Fruit fly (Drosophila melanogaster) whole organism, embryonic: ENCODE results near the gene Zaf1.
A peak's percentile ranks its signal among the peaks of the same experiment; 100 is the strongest.

ENCODE experiments used
- Atf3 ChIP-seq: fragments of 200-800 bp; sonication (Bioruptor generic); optimal IDR thresholded peaks from 3 replicates; lab custom pipeline; 2016; ENCODE audit warnings: missing biosample characterization, missing genetic modification characterization
- CG10366 ChIP-seq: fragments of 200-800 bp; sonication (Bioruptor generic); IDR thresholded peaks from 2 replicates; pipeline ENCODE4 v1.3.6; 2022; ENCODE audit warnings: missing biosample characterization, missing genetic modification characterization
- CG11723 ChIP-seq: fragments of 200-800 bp; sonication (Bioruptor generic); optimal IDR thresholded peaks from 2 replicates; lab custom pipeline; 2017; ENCODE audit warnings: missing biosample characterization, mild to moderate bottlenecking, missing genetic modification characterization
- CG12659 ChIP-seq: fragments of 200-800 bp; sonication (Bioruptor generic); optimal IDR thresholded peaks from 3 replicates; lab custom pipeline; 2017; ENCODE audit warnings: mild to moderate bottlenecking, missing biosample characterization, missing genetic modification reagents, missing genetic modification characterization
- CG13123 ChIP-seq: fragments of 200-800 bp; sonication (Bioruptor generic); optimal IDR thresholded peaks from 2 replicates; lab custom pipeline; 2016; ENCODE audit warnings: missing biosample characterization, missing genetic modification characterization
- CG17385 ChIP-seq: fragments of 200-800 bp; sonication (Bioruptor generic); optimal IDR thresholded peaks from 3 replicates; lab custom pipeline; 2018; ENCODE audit warnings: missing biosample characterization, mild to moderate bottlenecking, missing genetic modification characterization
- CG17612 ChIP-seq: fragments of 200-800 bp; sonication (Bioruptor generic); IDR thresholded peaks from 2 replicates; pipeline ENCODE4 v1.3.6; 2022; ENCODE audit warnings: missing biosample characterization, missing genetic modification characterization
- CG17802 ChIP-seq: fragments of 200-800 bp; sonication (Bioruptor generic); optimal IDR thresholded peaks from 2 replicates; lab custom pipeline; 2018; ENCODE audit warnings: missing biosample characterization, mild to moderate bottlenecking, missing genetic modification characterization, moderate library complexity
- CG18262 ChIP-seq: fragments of 200-800 bp; optimal IDR thresholded peaks from 3 replicates; lab custom pipeline; 2019; ENCODE audit warnings: missing biosample characterization, mild to moderate bottlenecking, missing genetic modification characterization, moderate library complexity
- CG1832 ChIP-seq: fragments of 200-800 bp; sonication (Bioruptor generic); optimal IDR thresholded peaks from 2 replicates; lab custom pipeline; 2017; ENCODE audit warnings: missing biosample characterization, mild to moderate bottlenecking, missing genetic modification characterization, inconsistent platforms
- CG2712 ChIP-seq: fragments of 200-800 bp; optimal IDR thresholded peaks from 3 replicates; lab custom pipeline; 2019; ENCODE audit warnings: missing biosample characterization, mild to moderate bottlenecking, missing genetic modification characterization, moderate library complexity
- CG31441 ChIP-seq: fragments of 200-800 bp; sonication (Bioruptor generic); IDR thresholded peaks from 2 replicates; pipeline ENCODE4 v1.3.6; 2022; ENCODE audit warnings: missing biosample characterization, missing genetic modification characterization
- CG3847 ChIP-seq: fragments of 200-800 bp; sonication (Bioruptor generic); IDR thresholded peaks from 2 replicates; pipeline ENCODE4 v1.3.6; 2022; ENCODE audit warnings: missing biosample characterization, missing genetic modification characterization
- CG3995 ChIP-seq: fragments of 200-800 bp; sonication (Bioruptor generic); optimal IDR thresholded peaks from 3 replicates; lab custom pipeline; 2016; ENCODE audit warnings: missing biosample characterization, missing genetic modification characterization
- CG4854 ChIP-seq: fragments of 200-800 bp; sonication (Bioruptor generic); optimal IDR thresholded peaks from 2 replicates; lab custom pipeline; 2016; ENCODE audit warnings: missing biosample characterization, missing genetic modification characterization, inconsistent platforms
- Dbx ChIP-seq: fragments of 200-800 bp; sonication (Bioruptor generic); IDR thresholded peaks from 3 replicates; pipeline ENCODE4 v1.3.6; 2022; ENCODE audit warnings: missing biosample characterization, missing genetic modification characterization
- Dek ChIP-seq: fragments of 200-800 bp; sonication (Bioruptor generic); optimal IDR thresholded peaks from 3 replicates; lab custom pipeline; 2019; ENCODE audit warnings: missing biosample characterization, mild to moderate bottlenecking, missing genetic modification characterization, moderate library complexity
- Doc2 ChIP-seq: fragments of 200-800 bp; sonication (Bioruptor generic); IDR thresholded peaks from 2 replicates; pipeline ENCODE4 v1.3.6; 2022; ENCODE audit warnings: missing biosample characterization, missing genetic modification characterization
- Doc3 ChIP-seq: fragments of 200-800 bp; sonication (Bioruptor generic); IDR thresholded peaks from 3 replicates; pipeline ENCODE4 v1.3.6; 2022; ENCODE audit warnings: missing biosample characterization, missing genetic modification characterization; ENCODE audit not compliant: partially characterized antibody
- E2f2 ChIP-seq: fragments of 200-800 bp; sonication (Bioruptor generic); IDR thresholded peaks from 2 replicates; pipeline ENCODE4 v1.3.6; 2022; ENCODE audit warnings: missing biosample characterization, missing genetic modification characterization
- H2.0 ChIP-seq: fragments of 200-800 bp; sonication (Bioruptor generic); IDR thresholded peaks from 2 replicates; pipeline ENCODE4 v1.3.6; 2022; ENCODE audit warnings: missing biosample characterization, missing genetic modification characterization
- Hmx ChIP-seq: fragments of 200-800 bp; sonication (Bioruptor generic); optimal IDR thresholded peaks from 2 replicates; lab custom pipeline; 2016; ENCODE audit warnings: missing biosample characterization, missing genetic modification characterization
- Hsf ChIP-seq: fragments of 200-800 bp; sonication (Bioruptor generic); optimal IDR thresholded peaks from 3 replicates; lab custom pipeline; 2016; ENCODE audit warnings: missing biosample characterization, missing genetic modification characterization
- MTF-1 ChIP-seq: fragments of 200-800 bp; sonication (Bioruptor generic); optimal IDR thresholded peaks from 2 replicates; lab custom pipeline; 2018; ENCODE audit warnings: missing biosample characterization, mild to moderate bottlenecking, missing genetic modification characterization, borderline replicate concordance
- Mes4 ChIP-seq: fragments of 200-800 bp; sonication (Bioruptor generic); optimal IDR thresholded peaks from 2 replicates; lab custom pipeline; 2016; ENCODE audit warnings: missing biosample characterization, missing genetic modification characterization
- NC2β ChIP-seq: fragments of 200-800 bp; sonication (Bioruptor generic); optimal IDR thresholded peaks from 2 replicates; lab custom pipeline; 2016; ENCODE audit warnings: missing biosample characterization, missing genetic modification characterization
- Poxn ChIP-seq: fragments of 200-800 bp; sonication (Bioruptor generic); IDR thresholded peaks from 2 replicates; pipeline ENCODE4 v1.3.6; 2022; ENCODE audit warnings: missing biosample characterization, missing genetic modification characterization
- Ptx1 ChIP-seq: fragments of 200-800 bp; sonication (Bioruptor generic); IDR thresholded peaks from 2 replicates; pipeline ENCODE4 v1.3.6; 2022; ENCODE audit warnings: missing biosample characterization, missing genetic modification characterization
- Six4 ChIP-seq: fragments of 200-800 bp; sonication (Bioruptor generic); optimal IDR thresholded peaks from 2 replicates; lab custom pipeline; 2016; ENCODE audit warnings: missing biosample characterization, missing genetic modification characterization
- Sox100B ChIP-seq: fragments of 200-800 bp; sonication (Bioruptor generic); optimal IDR thresholded peaks from 3 replicates; lab custom pipeline; 2018; ENCODE audit warnings: missing biosample characterization, mild to moderate bottlenecking, missing genetic modification characterization
- TFAM ChIP-seq: fragments of 200-800 bp; sonication (Bioruptor generic); optimal IDR thresholded peaks from 2 replicates; lab custom pipeline; 2017; ENCODE audit warnings: missing biosample characterization, missing genetic modification characterization, inconsistent platforms
- ac ChIP-seq: fragments of 200-800 bp; sonication (Bioruptor generic); optimal IDR thresholded peaks from 3 replicates; lab custom pipeline; 2017; ENCODE audit warnings: missing biosample characterization, mild to moderate bottlenecking, missing genetic modification characterization
- bcd ChIP-seq: fragments of 200-800 bp; sonication (Bioruptor generic); optimal IDR thresholded peaks from 2 replicates; lab custom pipeline; 2017; ENCODE audit warnings: missing biosample characterization, mild to moderate bottlenecking, missing genetic modification characterization
- br ChIP-seq: fragments of >200 bp; optimal IDR thresholded peaks from 2 replicates; lab custom pipeline; 2017
- dm ChIP-seq: fragments of 200-800 bp; sonication (Bioruptor generic); optimal IDR thresholded peaks from 3 replicates; lab custom pipeline; 2016; ENCODE audit warnings: missing biosample characterization, missing genetic modification characterization
- insv ChIP-seq, 2 experiments: fragments of 200-800 bp; sonication (Bioruptor generic); optimal IDR thresholded peaks; 3 replicates each; lab custom pipeline; 2016 to 2018; ENCODE audit warnings: missing biosample characterization in 2 of 2, missing genetic modification characterization in 2 of 2
- inv ChIP-seq: fragments of 200-800 bp; sonication (Bioruptor generic); IDR thresholded peaks from 2 replicates; pipeline ENCODE4 v1.3.6; 2022; ENCODE audit warnings: missing biosample characterization, missing genetic modification characterization; ENCODE audit not compliant: partially characterized antibody
- klu ChIP-seq: fragments of 200-800 bp; sonication (Bioruptor generic); IDR thresholded peaks from 2 replicates; pipeline ENCODE4 v1.3.6; 2022; ENCODE audit warnings: missing biosample characterization, missing genetic modification characterization
- kni ChIP-seq: fragments of 200-800 bp; sonication (Bioruptor generic); optimal IDR thresholded peaks from 3 replicates; lab custom pipeline; 2017; ENCODE audit warnings: mild to moderate bottlenecking, missing biosample characterization, missing genetic modification reagents, missing genetic modification characterization
- knrl ChIP-seq: fragments of 200-800 bp; sonication (Bioruptor generic); IDR thresholded peaks from 3 replicates; pipeline ENCODE4 v1.3.6; 2022; ENCODE audit warnings: missing biosample characterization, missing genetic modification characterization; ENCODE audit not compliant: partially characterized antibody
- mam ChIP-seq: fragments of 200-800 bp; sonication (Bioruptor generic); optimal IDR thresholded peaks from 3 replicates; lab custom pipeline; 2016; ENCODE audit warnings: missing biosample characterization, missing genetic modification characterization
- nom ChIP-seq: fragments of 200-800 bp; sonication (Bioruptor generic); optimal IDR thresholded peaks from 2 replicates; lab custom pipeline; 2017; ENCODE audit warnings: missing biosample characterization, missing genetic modification characterization, mild to moderate bottlenecking, moderate library complexity, missing genetic modification reagents
- sna ChIP-seq: fragments of 200-800 bp; sonication (Bioruptor generic); IDR thresholded peaks from 2 replicates; pipeline ENCODE4 v1.3.6; 2022; ENCODE audit warnings: missing biosample characterization, missing genetic modification characterization; ENCODE audit not compliant: partially characterized antibody
- sob ChIP-seq: fragments of 200-800 bp; sonication (Bioruptor generic); IDR thresholded peaks from 2 replicates; pipeline ENCODE4 v1.3.6; 2022; ENCODE audit warnings: missing biosample characterization, missing genetic modification characterization
- ttk ChIP-seq: fragments of 200-800 bp; sonication (Bioruptor generic); IDR thresholded peaks from 2 replicates; pipeline ENCODE4 v2.1.2; 2022; ENCODE audit warnings: missing biosample characterization, missing genetic modification characterization
- twi ChIP-seq: fragments of 200-800 bp; optimal IDR thresholded peaks from 2 replicates; lab custom pipeline; 2019; ENCODE audit warnings: missing biosample characterization, mild to moderate bottlenecking, missing genetic modification characterization, moderate library complexity
- vfl ChIP-seq: fragments of 200-800 bp; sonication (Bioruptor generic); optimal IDR thresholded peaks from 2 replicates; lab custom pipeline; 2016; ENCODE audit warnings: missing biosample characterization, missing genetic modification characterization
- wek ChIP-seq: fragments of 200-800 bp; sonication (Bioruptor generic); optimal IDR thresholded peaks from 3 replicates; lab custom pipeline; 2018; ENCODE audit warnings: missing biosample characterization, mild to moderate bottlenecking, missing genetic modification characterization, moderate library complexity
- z ChIP-seq: fragments of 200-800 bp; sonication (Bioruptor generic); IDR thresholded peaks from 3 replicates; pipeline ENCODE4 v1.3.6; 2022; ENCODE audit warnings: missing biosample characterization, missing genetic modification characterization
- zfh1 ChIP-seq: fragments of 200-800 bp; sonication (Bioruptor generic); IDR thresholded peaks from 3 replicates; pipeline ENCODE4 v1.3.6; 2022; ENCODE audit warnings: missing biosample characterization, missing genetic modification characterization

Gene Zaf1

DNA sequence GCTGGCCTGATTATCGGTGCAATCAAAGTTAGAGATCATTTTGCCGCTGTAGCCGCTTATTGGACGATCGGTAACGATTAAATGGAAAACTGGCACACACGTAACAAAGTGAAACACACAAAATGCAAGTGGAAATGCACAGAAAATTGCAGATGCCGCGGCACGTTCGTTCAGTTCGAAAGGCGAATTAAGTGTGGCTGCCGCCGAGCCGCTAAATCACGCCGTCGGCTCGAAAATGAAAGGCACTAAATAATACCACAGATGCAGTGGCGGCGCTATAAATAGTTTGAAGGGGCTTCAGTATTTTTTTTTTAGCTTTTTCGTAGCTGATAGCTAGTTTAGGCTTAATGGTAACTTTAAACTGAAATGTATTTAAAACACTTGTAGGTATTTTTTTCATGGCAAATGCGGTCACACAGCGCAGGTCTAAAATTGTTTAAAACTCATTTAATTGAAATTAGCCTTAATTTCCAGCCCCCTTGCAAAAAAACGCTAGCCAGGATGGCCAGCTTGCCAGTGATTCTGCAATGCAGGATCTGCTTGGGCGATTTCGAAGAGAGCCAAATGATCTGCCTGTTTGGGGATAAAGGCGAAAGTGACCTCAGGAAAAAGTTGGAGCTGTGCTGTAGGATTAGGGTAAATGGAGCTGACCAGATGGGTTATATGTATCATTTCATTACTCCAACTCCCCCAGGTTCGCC is 5.6 kb downstream of the Zaf1 start, which contains the start of the genes Jupiter and CG14710 (continued):
- TF ChIP-seq CG17385 (GFP tag; lab: Kevin White, UChicago) = no peak
- TF ChIP-seq wek (GFP tag; lab: Kevin White, UChicago) = no peak
- peak; percentile 31 for TF ChIP-seq CG11723
- no peak for TF ChIP-seq z (GFP tag; lab: Robert Waterston, UW)
- TF ChIP-seq CG12659 = peak; percentile 92
- peak; percentile 75 for TF ChIP-seq vfl (GFP tag; lab: Kevin White, UChicago)
- TF ChIP-seq Mes4 (GFP tag; lab: Kevin White, UChicago) = peak; percentile 61
- no peak for TF ChIP-seq Sox100B (GFP tag; lab: Kevin White, UChicago)
- TF ChIP-seq CG17612 (GFP tag; lab: Robert Waterston, UW) = no peak
- TF ChIP-seq sna (GFP tag; lab: Robert Waterston, UW) = no peak
- TF ChIP-seq Poxn (GFP tag; lab: Robert Waterston, UW) = no peak
- peak; percentile 66 for TF ChIP-seq Dek (tag; lab: Kevin White, UChicago)
- peak in 1 of 2 experiments; percentile 27 for TF ChIP-seq insv (GFP tag; optimal IDR thresholded peaks at IDR 0.05; lab: Kevin White, UChicago)
- TF ChIP-seq CG31441 = 0 out of 2 replicates have a peak, but pooled peaks have one; percentile 31
- TF ChIP-seq Hmx (GFP tag; lab: Kevin White, UChicago) = no peak
- 0 out of 2 replicates have a peak, but pooled peaks have one; percentile 21 for TF ChIP-seq H2.0
- TF ChIP-seq Atf3 (GFP tag; lab: Kevin White, UChicago) = peak; percentile 80
- peak; percentile 82 for TF ChIP-seq Ptx1 (GFP tag; lab: Robert Waterston, UW)
- TF ChIP-seq CG3847 = peak; percentile 86
- peak; percentile 82 for TF ChIP-seq Dbx (GFP tag; lab: Robert Waterston, UW)
- peak; percentile 82 for TF ChIP-seq Hsf (GFP tag; lab: Kevin White, UChicago)
- peak; percentile 89 for TF ChIP-seq mam (GFP tag; lab: Kevin White, UChicago)
- peak; percentile 89 for TF ChIP-seq E2f2 (GFP tag; lab: Robert Waterston, UW)
- TF ChIP-seq kni = peak; percentile 31
- peak; percentile 45; the same call in 1 of the 2 replicates for TF ChIP-seq klu (GFP tag; lab: Robert Waterston, UW)
- TF ChIP-seq TFAM (GFP tag; lab: Kevin White, UChicago) = no peak
- TF ChIP-seq CG13123 (GFP tag; lab: Kevin White, UChicago) = peak; percentile 53
- TF ChIP-seq CG17802 = peak; percentile 52
- TF ChIP-seq CG4854 (GFP tag; lab: Kevin White, UChicago) = peak; percentile 43
- TF ChIP-seq inv (GFP tag; lab: Robert Waterston, UW) = no peak
- TF ChIP-seq bcd (GFP tag; lab: Kevin White, UChicago) = peak; percentile 70
- no peak for TF ChIP-seq ac (GFP tag; lab: Kevin White, UChicago)
- no peak for TF ChIP-seq br (lab: Kevin White, UChicago)
- peak; percentile 5 for TF ChIP-seq CG18262 (tag; lab: Kevin White, UChicago)
- no peak for TF ChIP-seq CG1832 (GFP tag; lab: Kevin White, UChicago)
- TF ChIP-seq ttk (GFP tag; lab: Robert Waterston, UW) = peak; percentile 47; the same call in 1 of the 2 replicates
- no peak for TF ChIP-seq Doc3 (GFP tag; lab: Robert Waterston, UW)
- TF ChIP-seq Six4 = no peak
- peak; percentile 78 for TF ChIP-seq CG2712
- TF ChIP-seq CG10366 (GFP tag; lab: Robert Waterston, UW) = peak; percentile 57
- TF ChIP-seq MTF-1 (GFP tag; lab: Kevin White, UChicago) = no peak
- peak; percentile 70 for TF ChIP-seq nom
- TF ChIP-seq Doc2 = no peak
- TF ChIP-seq knrl = peak; percentile 47; the same call in 1 of the 3 replicates
- peak; percentile 43 for TF ChIP-seq twi (tag; lab: Kevin White, UChicago)
- TF ChIP-seq NC2β (GFP tag; lab: Kevin White, UChicago) = peak; percentile 87
- peak; percentile 83 for TF ChIP-seq zfh1
- TF ChIP-seq dm (GFP tag; lab: Kevin White, UChicago) = peak; percentile 80
- peak; percentile 20 for TF ChIP-seq CG3995 (GFP tag; lab: Kevin White, UChicago)
- TF ChIP-seq sob = peak; percentile 78
